Fruit fly (Drosophila melanogaster) whole organism, embryonic: Measurements from ENCODE around the gene Sprn.
A peak's percentile ranks its signal among the peaks of the same experiment; 100 is the strongest.

ENCODE experiments used
- BtbVII ChIP-seq: fragments of 200-800 bp; sonication (Bioruptor generic); optimal IDR thresholded peaks from 3 replicates; lab custom pipeline; 2017; ENCODE audit warnings: missing biosample characterization, mild to moderate bottlenecking, missing genetic modification characterization
- CG1024 ChIP-seq: fragments of 200-800 bp; sonication (Bioruptor generic); IDR thresholded peaks from 2 replicates; pipeline ENCODE4 v1.3.6; 2022; ENCODE audit warnings: missing biosample characterization, missing genetic modification characterization
- CG10543 ChIP-seq: fragments of 200-800 bp; sonication (Bioruptor generic); optimal IDR thresholded peaks from 3 replicates; lab custom pipeline; 2017; ENCODE audit warnings: missing biosample characterization, mild to moderate bottlenecking, missing genetic modification characterization, moderate library complexity
- CG12299 ChIP-seq: fragments of 200-800 bp; sonication (Bioruptor generic); optimal IDR thresholded peaks from 2 replicates; lab custom pipeline; 2018; ENCODE audit warnings: missing biosample characterization, mild to moderate bottlenecking, missing genetic modification characterization
- CG13775 ChIP-seq: fragments of 200-800 bp; sonication (Bioruptor generic); optimal IDR thresholded peaks from 3 replicates; lab custom pipeline; 2017; ENCODE audit warnings: missing biosample characterization, mild to moderate bottlenecking, missing genetic modification characterization
- CG17186 ChIP-seq: fragments of 200-800 bp; sonication (Bioruptor generic); optimal IDR thresholded peaks from 3 replicates; lab custom pipeline; 2017; ENCODE audit warnings: missing biosample characterization, missing genetic modification reagents, missing genetic modification characterization
- CG17359 ChIP-seq: fragments of 200-800 bp; sonication (Bioruptor generic); optimal IDR thresholded peaks from 3 replicates; lab custom pipeline; 2018; ENCODE audit warnings: missing biosample characterization, mild to moderate bottlenecking, missing genetic modification characterization, moderate library complexity
- CG17829 ChIP-seq: fragments of 200-800 bp; optimal IDR thresholded peaks from 2 replicates; lab custom pipeline; 2019; ENCODE audit warnings: missing biosample characterization, mild to moderate bottlenecking, missing genetic modification characterization, moderate library complexity
- CG31224 ChIP-seq: fragments of 200-800 bp; sonication (Bioruptor generic); IDR thresholded peaks from 2 replicates; pipeline ENCODE4 v1.3.6; 2022; ENCODE audit warnings: missing biosample characterization, missing genetic modification characterization
- CG31441 ChIP-seq: fragments of 200-800 bp; sonication (Bioruptor generic); IDR thresholded peaks from 2 replicates; pipeline ENCODE4 v1.3.6; 2022; ENCODE audit warnings: missing biosample characterization, missing genetic modification characterization
- CG3281 ChIP-seq: fragments of 200-800 bp; sonication (Bioruptor generic); optimal IDR thresholded peaks from 3 replicates; lab custom pipeline; 2017; ENCODE audit warnings: missing biosample characterization, mild to moderate bottlenecking, missing genetic modification characterization
- CG6813 ChIP-seq: fragments of 200-800 bp; sonication (Bioruptor generic); optimal IDR thresholded peaks from 2 replicates; lab custom pipeline; 2017; ENCODE audit warnings: missing biosample characterization, missing genetic modification characterization, mild to moderate bottlenecking, moderate library complexity, missing genetic modification reagents
- CG7963 ChIP-seq: fragments of 200-800 bp; sonication (Bioruptor generic); IDR thresholded peaks from 3 replicates; pipeline ENCODE4 v1.3.6; 2022; ENCODE audit warnings: missing biosample characterization, missing genetic modification characterization; ENCODE audit not compliant: partially characterized antibody
- CG8924 ChIP-seq: fragments of 200-800 bp; optimal IDR thresholded peaks from 3 replicates; lab custom pipeline; 2019; ENCODE audit warnings: missing biosample characterization, mild to moderate bottlenecking, missing genetic modification characterization, moderate library complexity
- CG9727 ChIP-seq: fragments of 200-800 bp; sonication (Bioruptor generic); optimal IDR thresholded peaks from 3 replicates; lab custom pipeline; 2017; ENCODE audit warnings: missing biosample characterization, mild to moderate bottlenecking, missing genetic modification characterization
- Camta ChIP-seq: fragments of 200-800 bp; sonication (Bioruptor generic); optimal IDR thresholded peaks from 2 replicates; lab custom pipeline; 2016; ENCODE audit warnings: missing biosample characterization, missing genetic modification characterization
- Doc3 ChIP-seq: fragments of 200-800 bp; sonication (Bioruptor generic); IDR thresholded peaks from 3 replicates; pipeline ENCODE4 v1.3.6; 2022; ENCODE audit warnings: missing biosample characterization, missing genetic modification characterization; ENCODE audit not compliant: partially characterized antibody
- Elba2 ChIP-seq: fragments of 200-800 bp; sonication (Bioruptor generic); optimal IDR thresholded peaks from 3 replicates; lab custom pipeline; 2016; ENCODE audit warnings: missing biosample characterization, missing genetic modification characterization
- Fer1 ChIP-seq: fragments of 200-800 bp; sonication (Bioruptor generic); optimal IDR thresholded peaks from 2 replicates; lab custom pipeline; 2017; ENCODE audit warnings: missing biosample characterization, mild to moderate bottlenecking, missing genetic modification characterization
- HLH3B ChIP-seq: fragments of 200-800 bp; sonication (Bioruptor generic); IDR thresholded peaks from 2 replicates; pipeline ENCODE4 v1.3.6; 2022; ENCODE audit warnings: missing biosample characterization, missing genetic modification characterization
- Hmr ChIP-seq: fragments of 200-800 bp; sonication (Bioruptor generic); optimal IDR thresholded peaks from 3 replicates; lab custom pipeline; 2017; ENCODE audit warnings: mild to moderate bottlenecking, missing biosample characterization, missing genetic modification reagents, missing genetic modification characterization
- Jarid2 ChIP-seq: fragments of 200-800 bp; sonication (Bioruptor generic); optimal IDR thresholded peaks from 3 replicates; lab custom pipeline; 2017; ENCODE audit warnings: mild to moderate bottlenecking, missing biosample characterization, missing genetic modification reagents, missing genetic modification characterization
- MTF-1 ChIP-seq: fragments of 200-800 bp; sonication (Bioruptor generic); optimal IDR thresholded peaks from 2 replicates; lab custom pipeline; 2018; ENCODE audit warnings: missing biosample characterization, mild to moderate bottlenecking, missing genetic modification characterization, borderline replicate concordance
- Mes4 ChIP-seq: fragments of 200-800 bp; sonication (Bioruptor generic); optimal IDR thresholded peaks from 2 replicates; lab custom pipeline; 2016; ENCODE audit warnings: missing biosample characterization, missing genetic modification characterization
- Ravus ChIP-seq: fragments of 200-800 bp; sonication (Bioruptor generic); IDR thresholded peaks from 2 replicates; pipeline ENCODE4 v1.3.6; 2022; ENCODE audit warnings: missing biosample characterization, missing genetic modification characterization
- Side ChIP-seq: fragments of 200-800 bp; sonication (Bioruptor generic); optimal IDR thresholded peaks from 2 replicates; lab custom pipeline; 2016; ENCODE audit warnings: missing biosample characterization, missing genetic modification characterization
- Sry-δ ChIP-seq: fragments of 200-800 bp; sonication (Bioruptor generic); optimal IDR thresholded peaks from 2 replicates; lab custom pipeline; 2016; ENCODE audit warnings: missing biosample characterization, missing genetic modification characterization
- Stat92E ChIP-seq, 3 experiments: fragments of >200 bp in 2 of 3; fragments of 200-800 bp in 1 of 3; sonication (Bioruptor generic) in 1 of 3; optimal IDR thresholded peaks; 2 replicates each; lab custom pipeline; 2017 to 2019; ENCODE audit warnings: missing biosample characterization in 3 of 3, missing genetic modification characterization in 3 of 3, mild to moderate bottlenecking in 1 of 3, moderate library complexity in 1 of 3
- Taf1 ChIP-seq: fragments of 200-800 bp; sonication (Bioruptor generic); IDR thresholded peaks from 2 replicates; pipeline ENCODE4 v1.3.6; 2022; ENCODE audit warnings: missing biosample characterization, missing genetic modification characterization
- Xbp1 ChIP-seq: fragments of 200-800 bp; sonication (Bioruptor generic); optimal IDR thresholded peaks from 3 replicates; lab custom pipeline; 2016; ENCODE audit warnings: missing biosample characterization, mild to moderate bottlenecking, missing genetic modification characterization
- al ChIP-seq: fragments of 200-800 bp; sonication (Bioruptor generic); IDR thresholded peaks from 2 replicates; pipeline ENCODE4 v1.3.6; 2022; ENCODE audit warnings: missing biosample characterization, missing genetic modification characterization
- bcd ChIP-seq: fragments of 200-800 bp; sonication (Bioruptor generic); optimal IDR thresholded peaks from 2 replicates; lab custom pipeline; 2017; ENCODE audit warnings: missing biosample characterization, mild to moderate bottlenecking, missing genetic modification characterization
- caup ChIP-seq: fragments of 200-800 bp; sonication (Bioruptor generic); optimal IDR thresholded peaks from 3 replicates; lab custom pipeline; 2017; ENCODE audit warnings: missing biosample characterization, mild to moderate bottlenecking, missing genetic modification characterization, moderate library complexity; ENCODE audit not compliant: severe bottlenecking
- chinmo ChIP-seq: fragments of 200-800 bp; sonication (Bioruptor generic); IDR thresholded peaks from 4 replicates; pipeline ENCODE4 v1.3.6; 2022; ENCODE audit warnings: missing biosample characterization, missing genetic modification characterization; ENCODE audit not compliant: partially characterized antibody
- ci ChIP-seq: fragments of 200-800 bp; sonication (Bioruptor generic); IDR thresholded peaks from 3 replicates; pipeline ENCODE4 v1.3.6; 2022; ENCODE audit warnings: missing biosample characterization, missing genetic modification characterization
- dati ChIP-seq: fragments of 200-800 bp; sonication (Bioruptor generic); IDR thresholded peaks from 2 replicates; pipeline ENCODE4 v1.3.6; 2022; ENCODE audit warnings: missing biosample characterization, missing genetic modification characterization
- fd64A ChIP-seq: fragments of 200-800 bp; sonication (Bioruptor generic); optimal IDR thresholded peaks from 3 replicates; lab custom pipeline; 2018; ENCODE audit warnings: missing biosample characterization, mild to moderate bottlenecking, missing genetic modification characterization
- gsb-n ChIP-seq: fragments of 200-800 bp; sonication (Bioruptor generic); optimal IDR thresholded peaks from 3 replicates; lab custom pipeline; 2018; ENCODE audit warnings: missing biosample characterization, mild to moderate bottlenecking, missing genetic modification characterization
- insv ChIP-seq, 2 experiments: fragments of 200-800 bp; sonication (Bioruptor generic); optimal IDR thresholded peaks; 3 replicates each; lab custom pipeline; 2016 to 2018; ENCODE audit warnings: missing biosample characterization in 2 of 2, missing genetic modification characterization in 2 of 2
- lab ChIP-seq: fragments of 200-800 bp; sonication (Bioruptor generic); optimal IDR thresholded peaks from 3 replicates; lab custom pipeline; 2017; ENCODE audit warnings: missing biosample characterization, missing genetic modification characterization, mild to moderate bottlenecking, moderate library complexity, missing genetic modification reagents
- mam ChIP-seq: fragments of 200-800 bp; sonication (Bioruptor generic); optimal IDR thresholded peaks from 3 replicates; lab custom pipeline; 2016; ENCODE audit warnings: missing biosample characterization, missing genetic modification characterization
- mld ChIP-seq: fragments of 200-800 bp; sonication (Bioruptor generic); IDR thresholded peaks from 3 replicates; pipeline ENCODE4 v1.3.6; 2022; ENCODE audit warnings: missing biosample characterization, missing genetic modification characterization; ENCODE audit not compliant: partially characterized antibody
- nom ChIP-seq: fragments of 200-800 bp; sonication (Bioruptor generic); optimal IDR thresholded peaks from 2 replicates; lab custom pipeline; 2017; ENCODE audit warnings: missing biosample characterization, missing genetic modification characterization, mild to moderate bottlenecking, moderate library complexity, missing genetic modification reagents
- onecut ChIP-seq: fragments of 200-800 bp; sonication (Bioruptor generic); IDR thresholded peaks from 2 replicates; pipeline ENCODE4 v1.3.6; 2022; ENCODE audit warnings: missing biosample characterization, missing genetic modification characterization
- psq ChIP-seq: fragments of 200-800 bp; sonication (Bioruptor generic); optimal IDR thresholded peaks from 2 replicates; lab custom pipeline; 2017; ENCODE audit warnings: missing biosample characterization, missing genetic modification characterization
- pum ChIP-seq: fragments of 200-800 bp; sonication (Bioruptor generic); optimal IDR thresholded peaks from 2 replicates; lab custom pipeline; 2016; ENCODE audit warnings: missing biosample characterization, missing genetic modification characterization
- sisA ChIP-seq: fragments of 200-800 bp; sonication (Bioruptor generic); IDR thresholded peaks from 2 replicates; pipeline ENCODE4 v1.3.6; 2022; ENCODE audit warnings: missing biosample characterization, missing genetic modification characterization
- sna ChIP-seq: fragments of 200-800 bp; sonication (Bioruptor generic); IDR thresholded peaks from 2 replicates; pipeline ENCODE4 v1.3.6; 2022; ENCODE audit warnings: missing biosample characterization, missing genetic modification characterization; ENCODE audit not compliant: partially characterized antibody
- trem ChIP-seq: fragments of 200-800 bp; optimal IDR thresholded peaks from 3 replicates; lab custom pipeline; 2019; ENCODE audit warnings: missing biosample characterization, mild to moderate bottlenecking, missing genetic modification characterization, moderate library complexity
- zen2 ChIP-seq: fragments of 200-800 bp; sonication (Bioruptor generic); IDR thresholded peaks from 3 replicates; pipeline ENCODE4 v1.3.6; 2022; ENCODE audit warnings: missing biosample characterization, missing genetic modification characterization; ENCODE audit not compliant: partially characterized antibody

Gene Sprn

DNA sequence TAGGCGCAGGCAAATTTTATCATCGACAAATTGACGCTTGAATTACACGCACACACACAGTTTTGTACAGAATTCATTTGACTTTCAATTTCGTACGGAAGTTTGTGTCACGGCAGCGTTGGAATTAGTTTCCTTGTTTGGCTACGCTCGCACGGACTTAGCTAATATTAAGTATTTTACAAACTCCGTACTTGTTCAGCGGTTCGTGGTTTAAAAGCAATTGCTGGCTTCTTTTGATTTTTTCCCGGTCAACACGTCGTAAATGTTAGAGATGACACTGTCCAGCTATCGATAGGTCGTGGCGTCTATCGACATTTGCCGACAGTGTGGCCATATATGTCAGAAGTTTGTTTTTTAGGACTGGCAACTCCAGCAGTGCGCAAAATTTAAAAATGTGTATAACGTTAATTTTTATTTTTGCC is 45.6 kb upstream of the Sprn start, which contains the start of gene CycA (continued):
- TF ChIP-seq mld (GFP tag; lab: Robert Waterston, UW), result peak; percentile 65
- TF ChIP-seq Elba2 (GFP tag; lab: Kevin White, UChicago), result no peak
- TF ChIP-seq zen2 (GFP tag; lab: Robert Waterston, UW), result peak; percentile 68; the same call in 1 of the 3 replicates
- TF ChIP-seq al (GFP tag; lab: Robert Waterston, UW), result no peak
- TF ChIP-seq CG8924 (tag; lab: Kevin White, UChicago), result peak; percentile 66
- peak; percentile 61; the same call in 1 of the 3 replicates for TF ChIP-seq CG7963 (GFP tag; lab: Robert Waterston, UW)
- TF ChIP-seq sna (GFP tag; lab: Robert Waterston, UW), result peak; percentile 77
- no peak for TF ChIP-seq CG17359 (tag; lab: Kevin White, UChicago)
- peak; percentile 87 for TF ChIP-seq trem (tag; lab: Kevin White, UChicago)
- TF ChIP-seq CG31224 (GFP tag; lab: Robert Waterston, UW), result no peak
- TF ChIP-seq CG17186 (GFP tag; lab: Kevin White, UChicago), result peak; percentile 73
- TF ChIP-seq Doc3 (GFP tag; lab: Robert Waterston, UW), result peak; percentile 67
- peak; percentile 25 for TF ChIP-seq Side (GFP tag; lab: Kevin White, UChicago)
- TF ChIP-seq Jarid2 (GFP tag; lab: Kevin White, UChicago), result no peak
- TF ChIP-seq fd64A (GFP tag; lab: Kevin White, UChicago), result no peak
- TF ChIP-seq Mes4 (GFP tag; lab: Kevin White, UChicago), result no peak
- TF ChIP-seq bcd, result no peak
- no peak for TF ChIP-seq HLH3B
- TF ChIP-seq CG1024 (GFP tag; lab: Robert Waterston, UW), result no peak
- TF ChIP-seq chinmo, result peak; percentile 84
- peak; percentile 15 for TF ChIP-seq Xbp1 (GFP tag; lab: Kevin White, UChicago)
- no peak for TF ChIP-seq caup (GFP tag; lab: Kevin White, UChicago)
- TF ChIP-seq CG3281, result no peak
- TF ChIP-seq mam (GFP tag; lab: Kevin White, UChicago), result no peak
- peak; percentile 98 for TF ChIP-seq Sry-δ (GFP tag; lab: Kevin White, UChicago)
- no peak for TF ChIP-seq CG6813
- no peak for TF ChIP-seq gsb-n (tag; lab: Kevin White, UChicago)
- no peak for TF ChIP-seq nom (GFP tag; lab: Kevin White, UChicago)
- peak in 1 of 3 experiments; percentile 69 for TF ChIP-seq Stat92E (GFP tag; optimal IDR thresholded peaks at IDR 0.05; lab: Kevin White, UChicago)
- no peak for TF ChIP-seq BtbVII (GFP tag; lab: Kevin White, UChicago)
- peak; percentile 47 for TF ChIP-seq CG17829 (tag; lab: Kevin White, UChicago)
- no peak for TF ChIP-seq lab (GFP tag; lab: Kevin White, UChicago)
- TF ChIP-seq CG9727 (GFP tag; lab: Kevin White, UChicago), result peak; percentile 4
- TF ChIP-seq CG12299 (tag; lab: Kevin White, UChicago), result peak; percentile 32
- no peak for TF ChIP-seq dati
- no peak for TF ChIP-seq onecut (GFP tag; lab: Robert Waterston, UW)
- TF ChIP-seq CG13775, result no peak
- TF ChIP-seq Camta, result peak; percentile 6
- TF ChIP-seq ci (GFP tag; lab: Robert Waterston, UW), result no peak
- peak; percentile 37 for TF ChIP-seq Fer1 (GFP tag; lab: Kevin White, UChicago)
- TF ChIP-seq psq (GFP tag; lab: Kevin White, UChicago), result no peak
- TF ChIP-seq Taf1 (GFP tag; lab: Robert Waterston, UW), result no peak
- no peak for TF ChIP-seq MTF-1
- TF ChIP-seq sisA (GFP tag; lab: Robert Waterston, UW), result no peak
- peak in 1 of 2 experiments; percentile 28 for TF ChIP-seq insv (GFP tag; optimal IDR thresholded peaks at IDR 0.05; lab: Kevin White, UChicago)
- TF ChIP-seq CG10543 (GFP tag; lab: Kevin White, UChicago), result no peak
- TF ChIP-seq Ravus (GFP tag; lab: Robert Waterston, UW), result no peak
- no peak for TF ChIP-seq Hmr (GFP tag; lab: Kevin White, UChicago)
- TF ChIP-seq CG31441 (GFP tag; lab: Robert Waterston, UW), result no peak
- TF ChIP-seq pum (GFP tag; lab: Kevin White, UChicago), result no peak
